Worm (Caenorhabditis elegans): ENCODE results near the gene agl-1.

The agl-1 gene

ce11 chrII:14404266-14404665 lies 46.4 kb upstream of the agl-1 start (continued):
- TF ChIP-seq nhr-28 (tag; optimal IDR thresholded peaks at IDR 0.05) (peak; percentile 6), hlh-30 (tag; optimal IDR thresholded peaks at IDR 0.05; ENCODE audit: insufficient read depth) (peak; percentile 79), nhr-6 (tag; optimal IDR thresholded peaks at IDR 0.05) (peak; percentile 82), daf-16 (GFP tag; optimal IDR thresholded peaks at IDR 0.05) (no peak), daf-16 (tag; optimal IDR thresholded peaks at IDR 0.05) (peak; percentile 92), lir-3 (tag; optimal IDR thresholded peaks at IDR 0.05) (no peak), ceh-20 (GFP tag; IDR thresholded peaks at IDR 0.05) (no peak), mdl-1 (tag; optimal IDR thresholded peaks at IDR 0.05) (peak in 1 of 2 experiments; percentile 70), pha-4 (GFP tag; IDR thresholded peaks at IDR 0.05) (peak; percentile 19; the same call in 1 of the 2 replicates), pha-4 (tag; optimal IDR thresholded peaks at IDR 0.05) (peak; percentile 74), F10B5.3 (tag; optimal IDR thresholded peaks at IDR 0.05) (no peak), zip-11 (GFP tag; IDR thresholded peaks at IDR 0.05) (no peak), snpc-1.2 (GFP tag; IDR thresholded peaks at IDR 0.05) (no peak), unc-62 (GFP tag; optimal IDR thresholded peaks at IDR 0.05 in 1 of 2) (no peak), unc-62 (tag; optimal IDR thresholded peaks at IDR 0.05) (no peak), zag-1 (tag; optimal IDR thresholded peaks at IDR 0.05) (no peak), hif-1 (tag; optimal IDR thresholded peaks at IDR 0.05) (peak in 1 of 2 experiments; percentile 46), lin-38 (GFP tag; IDR thresholded peaks at IDR 0.05) (no peak), ceh-28 (tag; optimal IDR thresholded peaks at IDR 0.05) (no peak), saeg-2 (GFP tag; IDR thresholded peaks at IDR 0.05) (no peak)

ce11 chrII:14401098-14401497 lies 43.2 kb upstream of the agl-1 start:
- peak; percentile 69 for TF ChIP-seq mes-2 (tag; optimal IDR thresholded peaks at IDR 0.05; ENCODE audit: poor library complexity, severe bottlenecking)
- no peak for TF ChIP-seq spr-1 (tag; optimal IDR thresholded peaks at IDR 0.05)
- TF ChIP-seq nhr-102 (tag; optimal IDR thresholded peaks at IDR 0.05), result no peak
- peak; percentile 36 for TF ChIP-seq ama-1 (optimal IDR thresholded peaks at IDR 0.05)

- peak; percentile 8 for TF ChIP-seq R02D3.7 (tag; optimal IDR thresholded peaks at IDR 0.05)
- no peak for TF ChIP-seq saeg-2 (GFP tag; IDR thresholded peaks at IDR 0.05)
- peak; percentile 85 for TF ChIP-seq nhr-6 (tag; optimal IDR thresholded peaks at IDR 0.05)
- peak; percentile 91 for TF ChIP-seq mep-1 (tag; optimal IDR thresholded peaks at IDR 0.05)
- peak; percentile 86 for TF ChIP-seq nhr-28 (tag; optimal IDR thresholded peaks at IDR 0.05)
- TF ChIP-seq tag-97 (GFP tag; IDR thresholded peaks at IDR 0.05), result no peak
- no peak for TF ChIP-seq duxl-1 (tag; optimal IDR thresholded peaks at IDR 0.05; ENCODE audit: poor library complexity)
- TF ChIP-seq mdl-1 (tag; optimal IDR thresholded peaks at IDR 0.05), result peak; percentile 79 to 96
- no peak for TF ChIP-seq tra-1 (GFP tag; IDR thresholded peaks at IDR 0.05)
- no peak for TF ChIP-seq lir-3 (tag; optimal IDR thresholded peaks at IDR 0.05)
- TF ChIP-seq Y105C5A.15 (GFP tag; IDR thresholded peaks at IDR 0.05), result no peak
- TF ChIP-seq hlh-30 (tag; optimal IDR thresholded peaks at IDR 0.05; ENCODE audit: insufficient read depth), result peak; percentile 99
- peak; percentile 83 for TF ChIP-seq dpl-1 (GFP tag; optimal IDR thresholded peaks at IDR 0.05)
- TF ChIP-seq nhr-237 (tag; optimal IDR thresholded peaks at IDR 0.05), result no peak
- TF ChIP-seq hif-1 (tag; optimal IDR thresholded peaks at IDR 0.05), result peak in 1 of 2 experiments; percentile 82
- peak; percentile 54; the same call in 1 of the 2 replicates for TF ChIP-seq nhr-42 (GFP tag; IDR thresholded peaks at IDR 0.05)
- peak; percentile 99 for TF ChIP-seq mes-2 (tag; optimal IDR thresholded peaks at IDR 0.05; ENCODE audit: poor library complexity, severe bottlenecking)
- 0 out of 2 replicates have a peak, but pooled peaks have one; percentile 40 for TF ChIP-seq madf-9 (GFP tag; conservative IDR thresholded peaks at IDR 0.05)
- peak; percentile 93 for TF ChIP-seq dve-1 (tag; optimal IDR thresholded peaks at IDR 0.05; ENCODE audit: insufficient read depth)
- peak; percentile 99 for TF ChIP-seq nhr-77 (tag; optimal IDR thresholded peaks at IDR 0.05)
- TF ChIP-seq pha-4 (GFP tag; IDR thresholded peaks at IDR 0.05), result peak; percentile 47; the same call in 1 of the 2 replicates
- TF ChIP-seq pha-4 (tag; optimal IDR thresholded peaks at IDR 0.05), result no peak
- TF ChIP-seq vab-7 (GFP tag; IDR thresholded peaks at IDR 0.05), result no peak
- peak; percentile 76 for TF ChIP-seq nhr-11 (tag; optimal IDR thresholded peaks at IDR 0.05)
- peak; percentile 50 for TF ChIP-seq T26A8.4 (GFP tag; IDR thresholded peaks at IDR 0.05)
- TF ChIP-seq nhr-48 (tag; optimal IDR thresholded peaks at IDR 0.05), result peak; percentile 30
- TF ChIP-seq fkh-10 (GFP tag; optimal IDR thresholded peaks at IDR 0.05), result peak; percentile 48
- TF ChIP-seq ceh-20 (GFP tag; IDR thresholded peaks at IDR 0.05), result no peak
- peak; percentile 39 for TF ChIP-seq ama-1 (optimal IDR thresholded peaks at IDR 0.05)
- TF ChIP-seq spr-1 (tag; optimal IDR thresholded peaks at IDR 0.05), result no peak
- TF ChIP-seq aha-1 (tag), result peak; percentile 97
- no peak for TF ChIP-seq ztf-11 (tag; optimal IDR thresholded peaks at IDR 0.05)
- TF ChIP-seq ces-1 (GFP tag; optimal IDR thresholded peaks at IDR 0.05), result peak; percentile 55
- TF ChIP-seq D1046.2 (GFP tag; IDR thresholded peaks at IDR 0.05), result no peak
- peak; percentile 52 for TF ChIP-seq jun-1 (tag; optimal IDR thresholded peaks at IDR 0.05)
- peak; percentile 19 for TF ChIP-seq ceh-28 (tag; optimal IDR thresholded peaks at IDR 0.05)
- TF ChIP-seq rbr-2 (tag; optimal IDR thresholded peaks at IDR 0.05), result peak; percentile 77
Measured at ce11 chrII:14399595-14399994, 41.7 kb upstream of the agl-1 start.

Data from whole organism, L4 larva.